Worm (Caenorhabditis elegans): ENCODE measurements around the gene ifb-1.

The ifb-1 gene

DNA sequence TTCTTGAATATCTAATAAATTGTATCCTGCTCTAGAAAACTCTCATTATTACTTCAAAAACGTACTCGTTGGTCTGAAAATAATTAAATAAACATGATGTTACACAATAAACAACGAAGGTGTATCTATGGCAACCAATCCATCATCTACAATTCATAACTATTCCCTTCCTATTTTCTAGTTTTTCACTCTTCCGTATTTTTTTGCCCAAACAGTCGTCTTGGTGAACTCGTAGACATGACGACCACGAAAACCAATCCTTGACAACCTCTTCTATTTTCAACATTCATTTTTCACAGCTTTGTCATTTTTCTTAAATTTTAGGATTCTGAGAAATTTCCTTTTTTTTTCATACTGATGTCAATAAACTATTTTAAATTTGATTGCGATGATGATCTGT lies 23.4 kb downstream of the ifb-1 start, which contains the start of gene K05F1.13:
Gene K05F1.13 (plus strand): TSS at position 301 of the 400 bp plus-strand sequence.
- TF ChIP-seq cog-1 (tag; optimal IDR thresholded peaks at IDR 0.05): no peak
- TF ChIP-seq ztf-29 (GFP tag; IDR thresholded peaks at IDR 0.05): no peak
- TF ChIP-seq tab-1 (GFP tag; IDR thresholded peaks at IDR 0.05): no peak
- TF ChIP-seq med-1 (GFP tag; optimal IDR thresholded peaks at IDR 0.05; ENCODE audit: insufficient read depth): no peak
- TF ChIP-seq klf-2 (GFP tag; conservative IDR thresholded peaks at IDR 0.05): no peak
- no peak for TF ChIP-seq T22C8.4 (GFP tag; IDR thresholded peaks at IDR 0.05)

DNA sequence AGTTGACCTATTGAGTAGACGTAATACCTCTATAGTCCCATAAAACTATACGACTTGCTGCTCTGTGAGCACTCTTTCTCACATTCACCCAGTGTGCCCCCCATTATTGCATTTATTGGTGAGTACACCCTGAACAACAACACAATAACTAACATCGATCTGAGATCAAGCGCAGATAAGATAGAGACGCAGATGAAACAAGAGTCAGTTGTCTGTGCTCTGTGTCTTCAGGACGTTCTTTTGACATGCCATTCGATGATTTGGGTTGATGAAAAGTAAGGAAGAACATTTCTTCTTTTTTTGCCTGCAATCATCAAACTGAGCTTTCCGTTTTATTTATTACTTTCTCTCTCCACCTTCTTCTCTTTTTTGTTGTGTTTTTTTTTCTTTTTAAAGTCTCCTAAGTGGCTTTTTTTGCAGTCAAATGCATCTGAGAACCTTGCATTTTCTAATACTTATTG lies 24.9 kb downstream of the ifb-1 start, which contains the start of gene lect-2:
Gene lect-2 (plus strand): TSS at position 411 of the 461 bp plus-strand sequence.
- TF ChIP-seq klf-2 (GFP tag; conservative IDR thresholded peaks at IDR 0.05) (no peak), cog-1 (tag; optimal IDR thresholded peaks at IDR 0.05) (no peak), med-1 (GFP tag; optimal IDR thresholded peaks at IDR 0.05; ENCODE audit: insufficient read depth) (no peak), ztf-23 (GFP tag; IDR thresholded peaks at IDR 0.05) (no peak), ref-1 (GFP tag; conservative IDR thresholded peaks at IDR 0.05) (no peak), ztf-29 (GFP tag; IDR thresholded peaks at IDR 0.05) (no peak), flt-1 (GFP tag; IDR thresholded peaks at IDR 0.05) (no peak), tab-1 (GFP tag; IDR thresholded peaks at IDR 0.05) (no peak), T22C8.4 (GFP tag; IDR thresholded peaks at IDR 0.05) (no peak)

DNA sequence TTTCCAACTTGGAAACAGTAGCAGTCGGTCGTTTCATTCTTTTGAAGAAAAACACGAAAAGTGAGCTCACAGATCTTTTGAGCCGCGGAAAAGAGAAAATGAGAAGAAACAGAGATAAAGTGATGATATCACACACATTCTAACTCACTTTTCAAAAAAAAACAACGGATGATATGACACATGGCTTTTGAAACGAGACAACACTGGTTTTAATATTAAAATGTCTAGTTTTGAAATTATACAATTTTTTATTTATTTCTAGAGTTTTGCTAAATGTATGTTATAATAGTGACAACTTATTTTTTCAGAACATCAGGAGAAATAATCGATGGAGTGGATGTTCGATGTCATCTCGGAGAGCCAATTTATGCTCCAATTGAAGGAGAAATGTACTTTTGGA lies 27.1 kb downstream of the ifb-1 start, which contains the start of gene K05F1.14:
Gene K05F1.14 (minus strand): TSS at position 101 of the 400 bp plus-strand sequence.
- no peak for TF ChIP-seq tab-1 (GFP tag; IDR thresholded peaks at IDR 0.05)
- no peak for TF ChIP-seq T22C8.4 (GFP tag; IDR thresholded peaks at IDR 0.05)
- no peak for TF ChIP-seq med-1 (GFP tag; optimal IDR thresholded peaks at IDR 0.05; ENCODE audit: insufficient read depth)

- TF ChIP-seq ztf-23 (GFP tag; IDR thresholded peaks at IDR 0.05) (no peak), med-1 (GFP tag; optimal IDR thresholded peaks at IDR 0.05; ENCODE audit: insufficient read depth) (no peak), ref-1 (GFP tag; conservative IDR thresholded peaks at IDR 0.05) (no peak), T22C8.4 (GFP tag; IDR thresholded peaks at IDR 0.05) (no peak), klf-2 (GFP tag; conservative IDR thresholded peaks at IDR 0.05) (no peak), cog-1 (tag; optimal IDR thresholded peaks at IDR 0.05) (no peak), flt-1 (GFP tag; IDR thresholded peaks at IDR 0.05) (no peak), ztf-29 (GFP tag; IDR thresholded peaks at IDR 0.05) (no peak), tab-1 (GFP tag; IDR thresholded peaks at IDR 0.05) (no peak)
These were observed 28.8 kb downstream of the ifb-1 start, which contains the start of gene acdh-8 for ce11 chrII:5794195-5794594. TSS of gene acdh-8 (plus strand) at chrII:5794495.

DNA sequence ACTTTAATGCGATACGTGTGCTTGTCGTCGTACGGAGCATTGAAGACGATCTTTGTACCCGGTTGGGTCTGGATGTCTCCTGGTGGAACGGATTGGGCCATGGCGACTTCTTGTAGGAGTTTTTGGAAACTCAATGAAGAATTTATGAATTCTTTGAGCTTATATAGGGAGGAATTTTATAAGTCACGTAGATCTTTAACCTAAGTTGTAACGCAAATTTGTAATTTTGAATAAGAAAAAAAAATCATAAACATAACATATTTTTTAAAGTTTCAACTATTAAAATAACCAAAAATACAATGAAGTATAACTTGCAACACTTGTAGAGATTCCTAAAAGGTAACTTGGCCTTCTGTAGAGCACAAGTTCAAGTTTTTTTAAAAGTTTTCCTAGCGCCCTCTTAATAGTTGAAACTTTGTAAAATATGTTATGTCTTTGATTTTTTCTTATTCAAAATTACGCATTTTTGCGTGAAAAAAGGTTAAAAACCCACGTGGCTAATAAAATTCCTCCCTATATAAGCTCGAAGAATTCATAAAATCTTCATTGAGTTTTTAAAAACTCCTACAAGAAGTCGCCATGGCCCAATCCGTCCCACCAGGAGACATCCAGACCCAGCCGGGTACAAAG lies 32.0 kb downstream of the ifb-1 start, which contains the start of the genes msp-63 and msp-142:
Gene msp-63 (minus strand): TSS at position 101 of the 630 bp plus-strand sequence.
Gene msp-142 (plus strand): TSS at position 580 of the 630 bp plus-strand sequence.
- no peak for TF ChIP-seq ztf-23 (GFP tag; IDR thresholded peaks at IDR 0.05)
- TF ChIP-seq flt-1 (GFP tag; IDR thresholded peaks at IDR 0.05): no peak
- TF ChIP-seq ref-1 (GFP tag; conservative IDR thresholded peaks at IDR 0.05): no peak
- no peak for TF ChIP-seq ztf-29 (GFP tag; IDR thresholded peaks at IDR 0.05)
- TF ChIP-seq klf-2 (GFP tag; conservative IDR thresholded peaks at IDR 0.05): no peak
- TF ChIP-seq cog-1 (tag; optimal IDR thresholded peaks at IDR 0.05): no peak
- no peak for TF ChIP-seq tab-1 (GFP tag; IDR thresholded peaks at IDR 0.05)
- no peak for TF ChIP-seq T22C8.4 (GFP tag; IDR thresholded peaks at IDR 0.05)
- no peak for TF ChIP-seq med-1 (GFP tag; optimal IDR thresholded peaks at IDR 0.05; ENCODE audit: insufficient read depth)

ce11 chrII:5799553-5799952 lies 34.1 kb downstream of the ifb-1 start, which contains the start of gene K05F1.8:
TSS of gene K05F1.8 (minus strand) at chrII:5799653.
- TF ChIP-seq cog-1 (tag; optimal IDR thresholded peaks at IDR 0.05) (no peak), ztf-23 (GFP tag; IDR thresholded peaks at IDR 0.05) (no peak), flt-1 (GFP tag; IDR thresholded peaks at IDR 0.05) (no peak), med-1 (GFP tag; optimal IDR thresholded peaks at IDR 0.05; ENCODE audit: insufficient read depth) (no peak), ref-1 (GFP tag; conservative IDR thresholded peaks at IDR 0.05) (no peak), ztf-29 (GFP tag; IDR thresholded peaks at IDR 0.05) (no peak), T22C8.4 (GFP tag; IDR thresholded peaks at IDR 0.05) (no peak), klf-2 (GFP tag; conservative IDR thresholded peaks at IDR 0.05) (no peak), tab-1 (GFP tag; IDR thresholded peaks at IDR 0.05) (no peak)

DNA sequence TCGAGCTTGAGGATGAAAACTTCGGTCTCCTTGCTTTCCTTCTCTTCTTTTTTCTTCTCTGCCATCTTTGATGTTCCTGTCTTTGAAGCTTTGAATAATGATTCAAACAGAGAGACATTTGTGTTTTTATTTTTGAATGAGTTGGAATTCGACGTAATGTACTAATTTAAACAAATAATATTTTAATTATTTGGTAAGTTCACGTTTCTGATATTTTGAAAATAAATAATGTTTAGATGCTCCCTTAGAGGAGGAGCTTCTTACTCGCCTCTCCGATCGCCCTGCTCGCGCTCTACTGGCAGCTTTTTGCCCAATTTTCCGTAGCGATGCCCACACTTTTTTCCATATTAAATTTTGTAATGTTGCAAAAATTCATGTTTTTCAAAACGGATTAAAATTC lies 35.7 kb downstream of the ifb-1 start, which contains the start of the genes K05F1.9 and K05F1.1:
Gene K05F1.9 (minus strand): TSS at position 101 of the 400 bp plus-strand sequence.
Gene K05F1.1 (plus strand): TSS at position 308 of the 400 bp plus-strand sequence.
- TF ChIP-seq ztf-29 (GFP tag; IDR thresholded peaks at IDR 0.05) (no peak), cog-1 (tag; optimal IDR thresholded peaks at IDR 0.05) (no peak), T22C8.4 (GFP tag; IDR thresholded peaks at IDR 0.05) (no peak), ref-1 (GFP tag; conservative IDR thresholded peaks at IDR 0.05) (no peak), tab-1 (GFP tag; IDR thresholded peaks at IDR 0.05) (no peak), med-1 (GFP tag; optimal IDR thresholded peaks at IDR 0.05; ENCODE audit: insufficient read depth) (no peak), ztf-23 (GFP tag; IDR thresholded peaks at IDR 0.05) (no peak), klf-2 (GFP tag; conservative IDR thresholded peaks at IDR 0.05) (no peak), flt-1 (GFP tag; IDR thresholded peaks at IDR 0.05) (no peak)

DNA sequence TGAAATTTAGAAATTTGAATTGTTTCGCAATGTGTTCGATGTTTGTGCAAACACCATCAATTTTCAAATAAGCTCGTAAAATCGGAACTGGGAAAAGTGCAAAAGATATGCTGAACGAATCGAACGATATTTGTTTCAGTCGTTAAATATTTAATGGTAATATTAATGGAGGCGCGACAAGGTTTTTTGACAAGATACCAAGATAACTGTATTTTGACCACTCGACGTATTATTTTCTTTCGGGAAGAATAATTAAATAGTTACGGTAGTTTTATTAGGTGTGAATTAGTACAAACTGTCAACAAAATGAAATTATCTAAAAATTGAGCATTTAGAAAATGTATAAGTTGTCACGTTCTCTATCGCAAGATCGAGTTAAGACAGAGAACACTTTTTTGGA lies 38.9 kb downstream of the ifb-1 start:
- TF ChIP-seq klf-2 (GFP tag; conservative IDR thresholded peaks at IDR 0.05) (no peak), cog-1 (tag; optimal IDR thresholded peaks at IDR 0.05) (no peak), T22C8.4 (GFP tag; IDR thresholded peaks at IDR 0.05) (no peak), med-1 (GFP tag; optimal IDR thresholded peaks at IDR 0.05; ENCODE audit: insufficient read depth) (no peak), flt-1 (GFP tag; IDR thresholded peaks at IDR 0.05) (no peak), ztf-23 (GFP tag; IDR thresholded peaks at IDR 0.05) (no peak), ref-1 (GFP tag; conservative IDR thresholded peaks at IDR 0.05) (no peak), tab-1 (GFP tag; IDR thresholded peaks at IDR 0.05) (no peak)

DNA sequence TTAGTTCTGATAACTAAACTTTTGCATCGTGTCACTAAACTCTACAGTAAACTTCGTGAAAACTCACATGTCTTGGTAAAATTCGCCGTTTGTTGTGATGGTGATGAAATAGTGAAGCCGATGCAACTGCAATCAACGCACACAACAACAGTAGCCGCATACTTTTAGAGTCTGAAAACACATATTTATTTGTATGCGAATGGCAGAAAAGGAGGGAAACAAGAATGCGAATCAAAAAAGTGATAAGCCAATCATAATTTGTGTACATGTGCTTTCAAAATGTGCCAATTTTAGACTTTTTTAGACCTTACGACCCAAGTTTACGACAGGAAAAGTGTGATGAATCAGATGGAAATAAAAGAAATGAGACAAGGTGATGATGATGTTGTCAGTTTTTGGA lies 39.9 kb downstream of the ifb-1 start, which contains the start of gene K05F1.10:
Gene K05F1.10 (minus strand): TSS at position 171 of the 400 bp plus-strand sequence.
- no peak for TF ChIP-seq klf-2 (GFP tag; conservative IDR thresholded peaks at IDR 0.05)
- TF ChIP-seq ztf-23 (GFP tag; IDR thresholded peaks at IDR 0.05): no peak
- TF ChIP-seq ref-1 (GFP tag; conservative IDR thresholded peaks at IDR 0.05): no peak

Data from whole organism, midembryonic.